Worm (Caenorhabditis elegans) whole organism, midembryonic: ENCODE measurements around the gene C05C9.1.

ENCODE experiments used
- T22C8.4 ChIP-seq: fragments of 200-800 bp; sonication (Bioruptor generic); IDR thresholded peaks from 2 replicates; pipeline ENCODE4 v1.3.6; 2022; ENCODE audit warnings: missing genetic modification characterization, missing compliant biosample characterization
- cog-1 ChIP-seq: sonication (generic microtip); optimal IDR thresholded peaks from 2 replicates; lab custom pipeline; 2016; ENCODE audit warnings: missing genetic modification characterization, missing compliant biosample characterization
- flt-1 ChIP-seq: fragments of 200-800 bp; sonication (Bioruptor generic); IDR thresholded peaks from 2 replicates; pipeline ENCODE4 v1.3.6; 2022; ENCODE audit warnings: missing genetic modification characterization, missing compliant biosample characterization
- klf-2 ChIP-seq: fragments of 200-800 bp; sonication (Bioruptor generic); conservative IDR thresholded peaks from 2 replicates; pipeline ENCODE4 v1.3.6; 2022; ENCODE audit warnings: missing genetic modification reagents, missing genetic modification characterization, missing compliant biosample characterization
- med-1 ChIP-seq: sonication (generic microtip); optimal IDR thresholded peaks from 2 replicates; lab custom pipeline; 2017; ENCODE audit warnings: missing genetic modification characterization, mild to moderate bottlenecking, missing compliant biosample characterization, antibody characterized with exemption, missing genetic modification reagents; ENCODE audit not compliant: insufficient read depth
- ref-1 ChIP-seq: fragments of 200-800 bp; sonication (Bioruptor generic); conservative IDR thresholded peaks from 2 replicates; pipeline ENCODE4 v1.3.6; 2022; ENCODE audit warnings: missing genetic modification reagents, missing genetic modification characterization, missing compliant biosample characterization
- tab-1 ChIP-seq: fragments of 200-800 bp; sonication (Bioruptor generic); IDR thresholded peaks from 2 replicates; pipeline ENCODE4 v1.3.6; 2022; ENCODE audit warnings: missing genetic modification characterization, missing compliant biosample characterization
- ztf-23 ChIP-seq: fragments of 200-800 bp; sonication (Bioruptor generic); IDR thresholded peaks from 2 replicates; pipeline ENCODE4 v1.3.6; 2022; ENCODE audit warnings: missing genetic modification reagents, missing genetic modification characterization, missing compliant biosample characterization

ce11 chrX:11206953-11207352 lies 46.3 kb downstream of the C05C9.1 start, which contains the start of gene hst-2:
- TF ChIP-seq klf-2 (GFP tag; lab: Robert Waterston, UW) (no peak), T22C8.4 (GFP tag; lab: Robert Waterston, UW) (no peak), flt-1 (peak; percentile 67), tab-1 (no peak), med-1 (GFP tag; lab: Kevin White, UChicago) (no peak), cog-1 (tag; lab: Kevin White, UChicago) (peak; percentile 75), ztf-23 (GFP tag; lab: Robert Waterston, UW) (peak; percentile 52; the same call in 1 of the 2 replicates), ref-1 (GFP tag; lab: Robert Waterston, UW) (no peak)
